Fruit fly (Drosophila melanogaster) whole organism, embryonic: ENCODE data around the gene ninaG.

Experiments
- BtbVII ChIP-seq: fragments of 200-800 bp; sonication (Bioruptor generic); optimal IDR thresholded peaks from 3 replicates; lab custom pipeline; 2017; ENCODE audit warnings: missing biosample characterization, mild to moderate bottlenecking, missing genetic modification characterization
- CG10366 ChIP-seq: fragments of 200-800 bp; sonication (Bioruptor generic); IDR thresholded peaks from 2 replicates; pipeline ENCODE4 v1.3.6; 2022; ENCODE audit warnings: missing biosample characterization, missing genetic modification characterization
- CG12236 ChIP-seq: fragments of 200-800 bp; sonication (Bioruptor generic); optimal IDR thresholded peaks from 2 replicates; lab custom pipeline; 2016; ENCODE audit warnings: missing biosample characterization, missing genetic modification characterization
- CG14014 ChIP-seq: fragments of 200-800 bp; sonication (Bioruptor generic); IDR thresholded peaks from 2 replicates; pipeline ENCODE4 v1.3.6; 2022; ENCODE audit warnings: missing biosample characterization, missing genetic modification characterization
- CG14667 ChIP-seq: fragments of 200-800 bp; sonication (Bioruptor generic); IDR thresholded peaks from 2 replicates; pipeline ENCODE4 v1.3.6; 2022; ENCODE audit warnings: missing biosample characterization, missing genetic modification characterization
- CG15601 ChIP-seq: fragments of 200-800 bp; sonication (Bioruptor generic); optimal IDR thresholded peaks from 3 replicates; lab custom pipeline; 2019; ENCODE audit warnings: missing biosample characterization, mild to moderate bottlenecking, missing genetic modification characterization, moderate library complexity
- CG17612 ChIP-seq: fragments of 200-800 bp; sonication (Bioruptor generic); IDR thresholded peaks from 2 replicates; pipeline ENCODE4 v1.3.6; 2022; ENCODE audit warnings: missing biosample characterization, missing genetic modification characterization
- CG17829 ChIP-seq: fragments of 200-800 bp; optimal IDR thresholded peaks from 2 replicates; lab custom pipeline; 2019; ENCODE audit warnings: missing biosample characterization, mild to moderate bottlenecking, missing genetic modification characterization, moderate library complexity
- CG18262 ChIP-seq: fragments of 200-800 bp; optimal IDR thresholded peaks from 3 replicates; lab custom pipeline; 2019; ENCODE audit warnings: missing biosample characterization, mild to moderate bottlenecking, missing genetic modification characterization, moderate library complexity
- CG31388 ChIP-seq: fragments of 200-800 bp; sonication (Bioruptor generic); optimal IDR thresholded peaks from 2 replicates; lab custom pipeline; 2016; ENCODE audit warnings: missing biosample characterization, missing genetic modification characterization
- CG3407 ChIP-seq: fragments of 200-800 bp; sonication (Bioruptor generic); optimal IDR thresholded peaks from 2 replicates; lab custom pipeline; 2018; ENCODE audit warnings: missing biosample characterization, mild to moderate bottlenecking, missing genetic modification characterization
- CG34224 ChIP-seq: fragments of 200-800 bp; sonication (Bioruptor generic); IDR thresholded peaks from 3 replicates; pipeline ENCODE4 v1.3.6; 2022; ENCODE audit warnings: missing biosample characterization, missing genetic modification characterization; ENCODE audit not compliant: partially characterized antibody
- CG3838 ChIP-seq: fragments of 200-800 bp; sonication (Bioruptor generic); optimal IDR thresholded peaks from 3 replicates; lab custom pipeline; 2016; ENCODE audit warnings: missing biosample characterization, missing genetic modification characterization
- CG3995 ChIP-seq: fragments of 200-800 bp; sonication (Bioruptor generic); optimal IDR thresholded peaks from 3 replicates; lab custom pipeline; 2016; ENCODE audit warnings: missing biosample characterization, missing genetic modification characterization
- CG4820 ChIP-seq: fragments of 200-800 bp; sonication (Bioruptor generic); optimal IDR thresholded peaks from 3 replicates; lab custom pipeline; 2016; ENCODE audit warnings: missing biosample characterization, missing genetic modification characterization
- CG5245 ChIP-seq: fragments of 200-800 bp; sonication (Bioruptor generic); optimal IDR thresholded peaks from 3 replicates; lab custom pipeline; 2016; ENCODE audit warnings: missing biosample characterization, missing genetic modification characterization
- CG6254 ChIP-seq: fragments of 200-800 bp; sonication (Bioruptor generic); optimal IDR thresholded peaks from 3 replicates; lab custom pipeline; 2017; ENCODE audit warnings: mild to moderate bottlenecking, missing biosample characterization, missing genetic modification reagents, missing genetic modification characterization
- CG7357 ChIP-seq: fragments of 200-800 bp; sonication (Bioruptor generic); IDR thresholded peaks from 3 replicates; pipeline ENCODE4 v1.3.6; 2022; ENCODE audit warnings: missing biosample characterization, missing genetic modification characterization
- CG7786 ChIP-seq: fragments of 200-800 bp; sonication (Bioruptor generic); optimal IDR thresholded peaks from 2 replicates; lab custom pipeline; 2016; ENCODE audit warnings: missing biosample characterization, missing genetic modification characterization
- CG7963 ChIP-seq: fragments of 200-800 bp; sonication (Bioruptor generic); IDR thresholded peaks from 3 replicates; pipeline ENCODE4 v1.3.6; 2022; ENCODE audit warnings: missing biosample characterization, missing genetic modification characterization; ENCODE audit not compliant: partially characterized antibody
- CG7987 ChIP-seq: fragments of 200-800 bp; sonication (Bioruptor generic); optimal IDR thresholded peaks from 2 replicates; lab custom pipeline; 2018; ENCODE audit warnings: missing biosample characterization, mild to moderate bottlenecking, missing genetic modification characterization, moderate library complexity
- CG9727 ChIP-seq: fragments of 200-800 bp; sonication (Bioruptor generic); optimal IDR thresholded peaks from 3 replicates; lab custom pipeline; 2017; ENCODE audit warnings: missing biosample characterization, mild to moderate bottlenecking, missing genetic modification characterization
- CkIIα-i1 ChIP-seq: fragments of 200-800 bp; sonication (Bioruptor generic); IDR thresholded peaks from 2 replicates; pipeline ENCODE4 v1.3.6; 2022; ENCODE audit warnings: missing biosample characterization, missing genetic modification characterization
- D ChIP-seq, 2 experiments: fragments of 200-800 bp in 1 of 2; fragments of >200 bp in 1 of 2; sonication (Bioruptor generic) in 1 of 2; optimal IDR thresholded peaks; 2 replicates in 1 of 2; 3 replicates in 1 of 2; lab custom pipeline; 2017; ENCODE audit warnings: mild to moderate bottlenecking in 1 of 2, missing biosample characterization in 1 of 2, missing genetic modification characterization in 1 of 2, missing genetic modification reagents in 1 of 2
- E2f1 ChIP-seq: fragments of 200-800 bp; sonication (Bioruptor generic); IDR thresholded peaks from 2 replicates; pipeline ENCODE4 v1.3.6; 2022; ENCODE audit warnings: missing biosample characterization, missing genetic modification characterization
- E2f2 ChIP-seq: fragments of 200-800 bp; sonication (Bioruptor generic); IDR thresholded peaks from 2 replicates; pipeline ENCODE4 v1.3.6; 2022; ENCODE audit warnings: missing biosample characterization, missing genetic modification characterization
- Ets65A ChIP-seq: fragments of 200-800 bp; sonication (Bioruptor generic); peaks from one replicate; lab custom pipeline; 2016; ENCODE audit warnings: missing biosample characterization, missing genetic modification characterization
- Fer1 ChIP-seq: fragments of 200-800 bp; sonication (Bioruptor generic); optimal IDR thresholded peaks from 2 replicates; lab custom pipeline; 2017; ENCODE audit warnings: missing biosample characterization, mild to moderate bottlenecking, missing genetic modification characterization
- GATAe ChIP-seq: fragments of 200-800 bp; sonication (Bioruptor generic); conservative IDR thresholded peaks from 2 replicates; pipeline ENCODE4 v1.3.6; 2022; ENCODE audit warnings: missing biosample characterization, missing genetic modification characterization
- Gsc ChIP-seq: fragments of 200-800 bp; sonication (Bioruptor generic); IDR thresholded peaks from 2 replicates; pipeline ENCODE4 v1.3.6; 2022; ENCODE audit warnings: missing biosample characterization, missing genetic modification characterization
- Hsf ChIP-seq: fragments of 200-800 bp; sonication (Bioruptor generic); optimal IDR thresholded peaks from 3 replicates; lab custom pipeline; 2016; ENCODE audit warnings: missing biosample characterization, missing genetic modification characterization
- Max ChIP-seq: fragments of 200-800 bp; sonication (Bioruptor generic); optimal IDR thresholded peaks from 2 replicates; lab custom pipeline; 2016; ENCODE audit warnings: missing biosample characterization, mild to moderate bottlenecking, missing genetic modification characterization
- NC2β ChIP-seq: fragments of 200-800 bp; sonication (Bioruptor generic); optimal IDR thresholded peaks from 2 replicates; lab custom pipeline; 2016; ENCODE audit warnings: missing biosample characterization, missing genetic modification characterization
- Sry-δ ChIP-seq: fragments of 200-800 bp; sonication (Bioruptor generic); optimal IDR thresholded peaks from 2 replicates; lab custom pipeline; 2016; ENCODE audit warnings: missing biosample characterization, missing genetic modification characterization
- cato ChIP-seq: fragments of 200-800 bp; sonication (Bioruptor generic); optimal IDR thresholded peaks from 2 replicates; lab custom pipeline; 2016; ENCODE audit warnings: missing biosample characterization, missing genetic modification characterization, borderline replicate concordance
- chn ChIP-seq: fragments of 200-800 bp; sonication (Bioruptor generic); optimal IDR thresholded peaks from 2 replicates; lab custom pipeline; 2016; ENCODE audit warnings: missing biosample characterization, missing genetic modification characterization
- da ChIP-seq: fragments of 200-800 bp; sonication (Bioruptor generic); optimal IDR thresholded peaks from 2 replicates; lab custom pipeline; 2016; ENCODE audit warnings: missing biosample characterization, missing genetic modification characterization
- disco-r ChIP-seq: fragments of 200-800 bp; sonication (Bioruptor generic); optimal IDR thresholded peaks from 2 replicates; lab custom pipeline; 2016; ENCODE audit warnings: missing biosample characterization, missing genetic modification characterization
- eve ChIP-seq, 2 experiments: fragments of >200 bp; optimal IDR thresholded peaks; 2 replicates each; lab custom pipeline; 2017; ENCODE audit warnings: missing biosample characterization in 2 of 2, missing genetic modification characterization in 2 of 2
- ftz-f1 ChIP-seq: fragments of 200-800 bp; sonication (Bioruptor generic); optimal IDR thresholded peaks from 2 replicates; lab custom pipeline; 2016; ENCODE audit warnings: missing biosample characterization, missing genetic modification characterization
- hkb ChIP-seq, 2 experiments: fragments of 200-800 bp in 1 of 2; fragments of >200 bp in 1 of 2; sonication (Bioruptor generic) in 1 of 2; IDR thresholded peaks in 1 of 2; optimal IDR thresholded peaks in 1 of 2; 2 replicates each; pipeline versions ENCODE4 v1.3.6 to Lab custom; 2017 to 2022; ENCODE audit warnings: missing biosample characterization in 1 of 2, missing genetic modification characterization in 1 of 2
- jumu ChIP-seq: fragments of 200-800 bp; sonication (Bioruptor generic); optimal IDR thresholded peaks from 3 replicates; lab custom pipeline; 2016; ENCODE audit warnings: missing biosample characterization, missing genetic modification characterization
- pan ChIP-seq, 4 experiments: fragments of >200 bp in 3 of 4; fragments of 200-800 bp in 1 of 4; sonication (Bioruptor generic) in 1 of 4; optimal IDR thresholded peaks in 3 of 4; IDR thresholded peaks in 1 of 4; 2 replicates each; pipeline versions ENCODE4 v1.3.6 to Lab custom; 2017 to 2022; ENCODE audit warnings: missing biosample characterization in 2 of 4, missing genetic modification characterization in 2 of 4, mixed read lengths in 1 of 4
- pita ChIP-seq: fragments of 200-800 bp; sonication (Bioruptor generic); optimal IDR thresholded peaks from 2 replicates; lab custom pipeline; 2017; ENCODE audit warnings: missing biosample characterization, mild to moderate bottlenecking, missing genetic modification characterization
- pzg ChIP-seq: fragments of 200-800 bp; sonication (Bioruptor generic); optimal IDR thresholded peaks from 3 replicates; lab custom pipeline; 2018; ENCODE audit warnings: missing biosample characterization, mild to moderate bottlenecking, missing genetic modification characterization, moderate library complexity
- ro ChIP-seq: fragments of 200-800 bp; sonication (Bioruptor generic); IDR thresholded peaks from 2 replicates; pipeline ENCODE4 v1.3.6; 2022; ENCODE audit warnings: missing biosample characterization, missing genetic modification characterization
- sisA ChIP-seq: fragments of 200-800 bp; sonication (Bioruptor generic); IDR thresholded peaks from 2 replicates; pipeline ENCODE4 v1.3.6; 2022; ENCODE audit warnings: missing biosample characterization, missing genetic modification characterization
- tio ChIP-seq: fragments of 200-800 bp; sonication (Bioruptor generic); optimal IDR thresholded peaks from 2 replicates; lab custom pipeline; 2017; ENCODE audit warnings: missing biosample characterization, missing genetic modification characterization, inconsistent platforms
- twi ChIP-seq: fragments of 200-800 bp; optimal IDR thresholded peaks from 2 replicates; lab custom pipeline; 2019; ENCODE audit warnings: missing biosample characterization, mild to moderate bottlenecking, missing genetic modification characterization, moderate library complexity

The ninaG gene

DNA sequence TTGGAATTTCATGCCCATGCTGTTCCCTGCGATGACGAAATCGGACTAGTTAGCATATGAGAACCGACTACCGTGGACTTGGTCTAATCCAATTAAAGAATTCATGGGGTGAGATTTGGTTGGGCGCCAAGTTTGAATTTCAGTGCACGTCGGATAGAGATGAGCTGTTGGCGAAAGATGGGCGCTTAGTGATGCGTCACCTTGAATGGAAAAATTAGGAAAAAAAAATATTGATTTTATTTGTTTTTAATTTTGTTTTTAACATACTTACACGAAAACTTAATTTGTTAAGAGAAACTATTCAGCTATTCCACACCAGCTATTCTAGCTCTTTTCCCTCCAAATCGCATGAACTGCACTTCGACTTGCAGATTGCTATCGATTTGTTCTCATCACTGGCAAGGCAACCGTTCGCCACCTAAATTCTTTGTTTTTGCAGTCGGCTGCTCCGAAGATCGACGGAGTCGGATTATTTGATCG is at the start of gene ninaG, which contains the start of gene Sptz (continued):
- TF ChIP-seq hkb (optimal IDR thresholded peaks at IDR 0.05; lab: Kevin White, UChicago) = peak; percentile 51
- peak; percentile 94 for TF ChIP-seq hkb (GFP tag; IDR thresholded peaks at IDR 0.05; lab: Robert Waterston, UW)
- TF ChIP-seq pita (GFP tag; lab: Kevin White, UChicago) = no peak
- TF ChIP-seq cato (GFP tag; lab: Kevin White, UChicago) = peak; percentile 91
- peak; percentile 83 for TF ChIP-seq CG3407 (GFP tag; lab: Kevin White, UChicago)
- peak; percentile 95 for TF ChIP-seq CG14667 (GFP tag; lab: Robert Waterston, UW)
- TF ChIP-seq E2f1 (GFP tag; lab: Robert Waterston, UW) = peak; percentile 94
- TF ChIP-seq NC2β (GFP tag; lab: Kevin White, UChicago) = peak; percentile 89
- peak; percentile 89 for TF ChIP-seq ftz-f1 (GFP tag; lab: Kevin White, UChicago)
- TF ChIP-seq GATAe (GFP tag; lab: Robert Waterston, UW) = peak; percentile 81
- peak; percentile 91 for TF ChIP-seq CG17829
- peak; percentile 95 for TF ChIP-seq CG10366 (GFP tag; lab: Robert Waterston, UW)
- TF ChIP-seq CG9727 (GFP tag; lab: Kevin White, UChicago) = peak; percentile 94
- peak; percentile 96 for TF ChIP-seq sisA (GFP tag; lab: Robert Waterston, UW)
- peak; percentile 68 for TF ChIP-seq CG12236 (GFP tag; lab: Kevin White, UChicago)
- TF ChIP-seq CG7357 (GFP tag; lab: Robert Waterston, UW) = peak; percentile 89
- TF ChIP-seq CG3838 = peak; percentile 89
- peak; percentile 89 for TF ChIP-seq CG5245 (GFP tag; lab: Kevin White, UChicago)
- TF ChIP-seq CG3995 (GFP tag; lab: Kevin White, UChicago) = peak; percentile 56
- TF ChIP-seq Gsc (GFP tag; lab: Robert Waterston, UW) = peak; percentile 81
- TF ChIP-seq BtbVII = peak; percentile 74
- no peak for TF ChIP-seq CG7963 (GFP tag; lab: Robert Waterston, UW)
- peak; percentile 95 for TF ChIP-seq jumu
- TF ChIP-seq disco-r (GFP tag; lab: Kevin White, UChicago) = peak; percentile 83
- TF ChIP-seq pzg = peak; percentile 56
- peak; percentile 66 for TF ChIP-seq CG6254 (GFP tag; lab: Kevin White, UChicago)
- TF ChIP-seq CkIIα-i1 (GFP tag; lab: Robert Waterston, UW) = peak; percentile 74
- peak; percentile 73 for TF ChIP-seq CG17612 (GFP tag; lab: Robert Waterston, UW)
- peak; percentile 94 for TF ChIP-seq CG7786 (GFP tag; lab: Kevin White, UChicago)
- TF ChIP-seq chn (GFP tag; lab: Kevin White, UChicago) = peak; percentile 97
- TF ChIP-seq Fer1 = no peak
- TF ChIP-seq CG14014 (GFP tag; lab: Robert Waterston, UW) = peak; percentile 91
- peak; percentile 89 for TF ChIP-seq CG18262 (tag; lab: Kevin White, UChicago)
- peak; percentile 86 for TF ChIP-seq da (GFP tag; lab: Kevin White, UChicago)
- peak; percentile 91 for TF ChIP-seq Sry-δ (GFP tag; lab: Kevin White, UChicago)
- peak; percentile 95 for TF ChIP-seq Max (GFP tag; lab: Kevin White, UChicago)
- TF ChIP-seq CG15601 = peak; percentile 86
- peak; percentile 97 for TF ChIP-seq Hsf
- TF ChIP-seq eve (GFP tag; optimal IDR thresholded peaks at IDR 0.05; lab: Kevin White, UChicago) = peak in 1 of 2 experiments; percentile 86
- TF ChIP-seq CG4820 (GFP tag; lab: Kevin White, UChicago) = peak; percentile 95
- no peak for TF ChIP-seq D (optimal IDR thresholded peaks at IDR 0.05; lab: Kevin White, UChicago)
- TF ChIP-seq D (GFP tag; optimal IDR thresholded peaks at IDR 0.05; lab: Kevin White, UChicago) = peak; percentile 87
- TF ChIP-seq CG31388 (GFP tag; lab: Kevin White, UChicago) = peak; percentile 89
- TF ChIP-seq twi = no peak
- TF ChIP-seq pan (optimal IDR thresholded peaks at IDR 0.05; lab: Kevin White, UChicago) = no peak
- peak in 1 of 2 experiments; percentile 95 for TF ChIP-seq pan (GFP tag; optimal IDR thresholded peaks at IDR 0.05 in 1 of 2, IDR thresholded peaks at IDR 0.05 in 1 of 2)
- TF ChIP-seq CG34224 = peak; percentile 7; the same call in 1 of the 3 replicates
- peak; percentile 100 for TF ChIP-seq Ets65A (GFP tag; lab: Kevin White, UChicago)
- peak; percentile 93 for TF ChIP-seq E2f2 (GFP tag; lab: Robert Waterston, UW)
- peak; percentile 71 for TF ChIP-seq CG7987 (GFP tag; lab: Kevin White, UChicago)
- no peak for TF ChIP-seq tio (GFP tag; lab: Kevin White, UChicago)
- TF ChIP-seq ro (GFP tag; lab: Robert Waterston, UW) = peak; percentile 90
